Worm (Caenorhabditis elegans): ENCODE data around the gene Y22D7AL.11.
A peak's percentile ranks its signal among the peaks of the same experiment; 100 is the strongest.

DNA sequence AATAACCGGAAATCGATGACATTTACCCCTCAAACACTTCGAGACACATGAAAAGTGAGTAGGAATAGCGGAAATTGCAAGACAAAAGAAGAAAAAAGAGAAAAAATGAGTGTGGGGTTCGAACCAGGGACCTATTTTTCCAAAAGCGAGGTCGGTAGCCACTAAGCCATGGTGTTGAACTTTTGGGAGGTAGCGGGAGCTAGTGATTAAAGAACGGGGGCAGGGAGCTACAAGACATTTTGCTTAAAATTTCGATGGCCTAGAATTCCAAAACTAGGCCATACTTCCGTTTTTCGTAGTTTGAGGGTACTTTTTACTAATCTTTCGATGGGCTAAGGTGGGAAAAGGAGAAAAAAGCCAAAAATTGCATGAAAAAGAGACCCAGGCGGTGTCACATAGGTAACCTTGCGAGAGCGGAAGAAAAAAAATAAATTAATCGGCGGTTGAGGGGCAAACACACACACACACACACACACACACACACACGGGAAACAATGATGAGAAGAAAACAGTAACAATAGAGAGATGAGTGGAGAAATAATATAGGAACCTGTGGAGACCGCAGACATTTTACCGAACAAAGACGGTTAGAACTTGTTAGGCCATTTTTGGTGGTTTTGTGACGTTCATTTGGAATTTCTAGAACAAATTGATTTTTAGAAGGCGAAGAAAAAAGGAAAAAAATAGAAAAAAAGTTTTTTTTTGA, 32.6 kb downstream of the Y22D7AL.11 start:
- no peak for TF ChIP-seq nhr-237 (tag; optimal IDR thresholded peaks at IDR 0.05)
- TF ChIP-seq fkh-10 (GFP tag; optimal IDR thresholded peaks at IDR 0.05) = no peak
- no peak for TF ChIP-seq nfya-1 (tag; optimal IDR thresholded peaks at IDR 0.05; ENCODE audit: insufficient read depth)
- no peak for TF ChIP-seq skn-1 (tag; optimal IDR thresholded peaks at IDR 0.05)
- TF ChIP-seq nhr-11 (tag; optimal IDR thresholded peaks at IDR 0.05) = no peak
- no peak for TF ChIP-seq mdl-1 (tag; optimal IDR thresholded peaks at IDR 0.05)
- no peak for TF ChIP-seq nhr-23 (tag; optimal IDR thresholded peaks at IDR 0.05)
- no peak for TF ChIP-seq ZK546.5 (tag; optimal IDR thresholded peaks at IDR 0.05)
- TF ChIP-seq snpc-4 (tag; optimal IDR thresholded peaks at IDR 0.05) = no peak
- peak; percentile 17 for TF ChIP-seq elt-2 (tag; optimal IDR thresholded peaks at IDR 0.05)
- TF ChIP-seq nhr-67 (tag; optimal IDR thresholded peaks at IDR 0.05) = no peak

All from whole organism, L3 larva.